Fruit fly (Drosophila melanogaster) whole organism, wandering third instar larva: ENCODE data around the gene CG16789.

Experiments used
- CrebA ChIP-seq: fragments of 200-800 bp; sonication (Bioruptor generic); optimal IDR thresholded peaks from 2 replicates; lab custom pipeline; 2016; ENCODE audit warnings: missing biosample characterization, mild to moderate bottlenecking, missing genetic modification characterization, borderline replicate concordance
- Dif ChIP-seq: fragments of 200-275, 200-300 bp; sonication (Bioruptor generic); optimal IDR thresholded peaks from 2 replicates; lab custom pipeline; 2018; ENCODE audit warnings: missing biosample characterization, missing genetic modification characterization; ENCODE audit not compliant: partially characterized antibody
- GATAd ChIP-seq: sonication (Bioruptor generic); optimal IDR thresholded peaks from 2 replicates; lab custom pipeline; 2016; ENCODE audit warnings: missing biosample characterization, missing genetic modification characterization
- Rel ChIP-seq, 2 experiments: fragments of 200-800 bp; sonication (Bioruptor generic) in 1 of 2; optimal IDR thresholded peaks; 2 replicates in 1 of 2; 3 replicates in 1 of 2; lab custom pipeline; 2016 to 2019; ENCODE audit warnings: mild to moderate bottlenecking in 2 of 2, missing biosample characterization in 2 of 2, missing genetic modification characterization in 2 of 2, moderate library complexity in 1 of 2
- Vsx2 ChIP-seq: fragments of 200-300, 225-300 bp; sonication (Bioruptor generic); optimal IDR thresholded peaks from 2 replicates; lab custom pipeline; 2018; ENCODE audit warnings: missing biosample characterization, missing genetic modification characterization; ENCODE audit not compliant: partially characterized antibody
- br ChIP-seq: fragments of 200-800 bp; sonication (Bioruptor generic); optimal IDR thresholded peaks from 2 replicates; lab custom pipeline; 2016; ENCODE audit warnings: missing biosample characterization, missing genetic modification characterization
- brk ChIP-seq: fragments of 200-800 bp; sonication (Bioruptor generic); optimal IDR thresholded peaks from 2 replicates; lab custom pipeline; 2016; ENCODE audit warnings: missing biosample characterization, mild to moderate bottlenecking, missing genetic modification characterization
- pan ChIP-seq: fragments of >200 bp; optimal IDR thresholded peaks from 2 replicates; lab custom pipeline; 2017
- psq ChIP-seq: fragments of 200-800 bp; sonication (Bioruptor generic); optimal IDR thresholded peaks from 3 replicates; lab custom pipeline; 2017; ENCODE audit warnings: missing biosample characterization, mild to moderate bottlenecking, missing genetic modification characterization, moderate library complexity
- tai ChIP-seq: sonication (Bioruptor generic); optimal IDR thresholded peaks from 2 replicates; lab custom pipeline; 2016; ENCODE audit warnings: missing biosample characterization, missing genetic modification characterization
- usp ChIP-seq: fragments of >200 bp; optimal IDR thresholded peaks from 2 replicates; lab custom pipeline; 2017; ENCODE audit warnings: missing biosample characterization, missing genetic modification characterization

- TF ChIP-seq br, result peak; percentile 66
- no peak for TF ChIP-seq Rel (GFP tag; optimal IDR thresholded peaks at IDR 0.05; lab: Kevin White, UChicago)
- peak; percentile 73 for TF ChIP-seq Rel (tag; optimal IDR thresholded peaks at IDR 0.05; lab: Kevin White, UChicago)
- TF ChIP-seq CrebA (GFP tag; lab: Kevin White, UChicago), result no peak
- TF ChIP-seq tai, result no peak
- TF ChIP-seq Dif (GFP tag; lab: Kevin White, UChicago), result peak; percentile 96
- no peak for TF ChIP-seq usp (GFP tag; lab: Kevin White, UChicago)
- TF ChIP-seq pan (lab: Kevin White, UChicago), result no peak
- no peak for TF ChIP-seq GATAd (GFP tag; lab: Kevin White, UChicago)
- TF ChIP-seq Vsx2 (GFP tag; lab: Kevin White, UChicago), result no peak
- TF ChIP-seq brk (GFP tag; lab: Kevin White, UChicago), result no peak
- peak; percentile 42 for TF ChIP-seq psq (GFP tag; lab: Kevin White, UChicago)
These were observed 14.9 kb upstream of the CG16789 start for dm6 chr3R:9551013-9551658.
